Worm (Caenorhabditis elegans): ENCODE data around the gene B0244.16.

The B0244.16 gene

DNA sequence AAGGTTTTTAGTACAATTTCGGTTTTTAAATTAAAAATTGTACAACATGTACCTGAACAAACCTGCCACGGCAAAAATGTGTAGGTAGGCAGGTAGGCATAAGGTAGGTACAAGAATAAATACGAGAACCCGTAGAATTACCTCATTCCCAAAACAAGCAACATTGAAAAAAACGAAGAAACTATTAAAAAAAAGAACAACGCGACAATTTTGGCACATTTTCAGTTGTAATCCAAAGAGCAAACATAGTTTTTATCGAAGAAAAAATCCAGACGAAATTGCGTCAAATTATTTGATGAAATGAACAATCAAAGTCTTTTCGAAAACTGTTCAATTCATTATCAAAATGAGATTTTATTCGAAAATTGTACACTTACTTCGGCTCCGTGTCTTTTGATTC is at the start of gene B0244.16:
TSS of gene B0244.16 (plus strand) at position 301 of the 400 bp plus-strand sequence.
- TF ChIP-seq ZK546.5 (tag; optimal IDR thresholded peaks at IDR 0.05) = no peak
- no peak for TF ChIP-seq lin-39 (tag; optimal IDR thresholded peaks at IDR 0.05)
- TF ChIP-seq lin-13 (GFP tag; optimal IDR thresholded peaks at IDR 0.05) = no peak
- no peak for TF ChIP-seq C34F6.9 (tag; optimal IDR thresholded peaks at IDR 0.05)

DNA sequence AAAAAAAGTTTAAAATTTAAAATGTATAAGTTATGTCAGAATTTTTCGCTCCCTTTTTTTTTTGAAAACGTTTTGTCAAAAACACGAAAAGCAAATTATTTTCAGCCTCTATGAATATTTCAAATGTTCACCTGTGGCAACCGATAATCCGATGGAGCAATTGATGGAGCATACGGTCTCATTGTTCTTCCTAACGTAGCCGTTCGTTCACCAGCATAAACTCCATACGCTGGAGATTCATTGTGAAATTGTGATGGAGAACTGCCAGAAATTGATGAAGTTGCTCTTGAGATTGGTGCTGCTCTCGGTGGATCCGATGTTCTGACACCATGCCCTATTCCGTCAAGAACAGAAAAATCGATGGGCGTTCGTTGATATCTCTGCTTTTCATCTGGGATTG is 48.9 kb upstream of the B0244.16 start:
- TF ChIP-seq lin-13 (GFP tag; optimal IDR thresholded peaks at IDR 0.05) (no peak), R02D3.7 (tag; optimal IDR thresholded peaks at IDR 0.05) (no peak), aly-2 (tag; optimal IDR thresholded peaks at IDR 0.05) (no peak), lin-39 (tag; optimal IDR thresholded peaks at IDR 0.05) (no peak), peb-1 (tag; optimal IDR thresholded peaks at IDR 0.05) (no peak), nhr-129 (tag; optimal IDR thresholded peaks at IDR 0.05) (no peak)

DNA sequence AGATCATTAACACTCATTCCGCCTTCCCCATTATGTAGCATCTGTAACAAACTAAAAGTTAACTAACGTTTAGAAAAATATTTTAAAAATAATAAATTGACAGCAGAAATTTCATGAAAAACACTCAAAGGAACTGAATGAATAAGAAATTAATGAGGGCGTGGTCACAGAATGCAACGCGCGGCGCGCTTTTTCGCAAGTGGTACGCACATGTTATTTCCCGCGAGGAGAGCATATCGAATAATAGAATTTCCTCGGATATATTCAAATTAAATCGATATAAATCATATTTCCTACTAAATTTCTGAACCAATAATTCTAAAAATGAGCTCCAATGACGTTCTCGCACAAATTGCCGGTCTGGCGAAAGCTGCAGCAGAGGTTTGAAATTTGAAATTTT is 48.1 kb upstream of the B0244.16 start, which contains the start of the genes abi-1 and arle-14:
TSS of gene abi-1 (minus strand) at position 51 of the 400 bp plus-strand sequence.
TSS of gene arle-14 (plus strand) at position 217 of the 400 bp plus-strand sequence.
- TF ChIP-seq lsy-2 (tag; optimal IDR thresholded peaks at IDR 0.05) (peak in 1 of 2 experiments; percentile 30), unc-55 (GFP tag; optimal IDR thresholded peaks at IDR 0.05) (peak; percentile 59), lin-11 (tag; optimal IDR thresholded peaks at IDR 0.05) (peak; percentile 14), C34F6.9 (tag; optimal IDR thresholded peaks at IDR 0.05) (peak; percentile 27), lin-39 (tag; optimal IDR thresholded peaks at IDR 0.05) (no peak), nhr-129 (tag; optimal IDR thresholded peaks at IDR 0.05) (peak; percentile 6)

DNA sequence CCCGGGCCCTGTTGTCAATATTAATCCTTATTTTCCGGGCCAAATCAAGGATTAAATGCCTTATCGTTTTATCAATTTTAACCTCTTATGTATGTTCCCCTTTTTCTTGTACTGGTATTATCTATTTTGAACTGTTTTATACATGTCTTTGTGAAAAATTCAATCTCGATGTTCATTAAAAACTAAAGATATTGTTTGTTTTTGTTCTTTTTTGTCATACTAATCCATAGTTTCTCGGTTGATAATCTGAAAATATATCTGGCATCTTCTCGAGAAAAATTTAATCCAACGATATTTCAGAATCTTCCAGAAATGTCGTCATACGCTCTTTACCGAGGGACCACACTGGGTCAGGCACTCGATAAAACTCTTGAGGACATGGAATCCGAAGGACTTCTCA is 47.0 kb upstream of the B0244.16 start, which contains the start of gene B0336.13:
TSS of gene B0336.13 (plus strand) at position 301 of the 400 bp plus-strand sequence.
- TF ChIP-seq nhr-21 (tag; optimal IDR thresholded peaks at IDR 0.05) (no peak), ceh-16 (tag; optimal IDR thresholded peaks at IDR 0.05) (no peak)

DNA sequence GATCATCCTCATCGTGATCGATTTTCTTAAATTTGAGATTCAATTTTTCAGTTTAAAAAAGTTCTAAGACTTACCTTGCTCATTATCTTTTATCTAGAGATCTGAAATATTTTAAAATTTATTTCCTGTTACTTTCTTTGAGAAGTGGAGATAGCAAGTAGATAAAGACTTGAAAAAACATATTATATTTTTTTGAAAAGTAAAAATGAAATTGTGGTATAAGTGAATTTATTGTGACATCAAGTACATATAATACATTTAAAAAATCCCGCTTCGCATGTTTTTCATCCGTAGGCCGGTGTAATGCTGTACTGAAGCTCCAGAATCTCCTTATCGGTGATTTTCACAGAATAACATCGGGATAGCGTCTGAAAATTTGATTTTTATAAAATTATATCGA is 43.5 kb upstream of the B0244.16 start, which contains the start of gene B0336.7:
TSS of gene B0336.7 (minus strand) at position 101 of the 400 bp plus-strand sequence.
- no peak for TF ChIP-seq snpc-4 (tag; optimal IDR thresholded peaks at IDR 0.05)
- no peak for TF ChIP-seq sem-4 (tag; optimal IDR thresholded peaks at IDR 0.05)
- no peak for TF ChIP-seq C34F6.9 (tag; optimal IDR thresholded peaks at IDR 0.05)
- no peak for TF ChIP-seq F13H6.1 (tag; optimal IDR thresholded peaks at IDR 0.05)
- TF ChIP-seq nhr-10 (tag; optimal IDR thresholded peaks at IDR 0.05) = no peak
- no peak for TF ChIP-seq ztf-4 (tag; optimal IDR thresholded peaks at IDR 0.05)
- no peak for TF ChIP-seq gmeb-1 (tag; optimal IDR thresholded peaks at IDR 0.05)
- no peak for TF ChIP-seq nhr-237 (tag; optimal IDR thresholded peaks at IDR 0.05)
- no peak for TF ChIP-seq unc-62 (GFP tag; optimal IDR thresholded peaks at IDR 0.05)
- no peak for TF ChIP-seq nhr-129 (tag; optimal IDR thresholded peaks at IDR 0.05)
- no peak for TF ChIP-seq unc-55 (GFP tag; optimal IDR thresholded peaks at IDR 0.05)
- TF ChIP-seq crh-2 (tag; optimal IDR thresholded peaks at IDR 0.05) = no peak
- no peak for TF ChIP-seq lin-13 (GFP tag; optimal IDR thresholded peaks at IDR 0.05)
- no peak for TF ChIP-seq egl-27 (tag; optimal IDR thresholded peaks at IDR 0.05)
- TF ChIP-seq ama-1 (optimal IDR thresholded peaks at IDR 0.05) = no peak
- no peak for TF ChIP-seq R02D3.7 (tag; optimal IDR thresholded peaks at IDR 0.05)
- TF ChIP-seq nhr-77 (tag; optimal IDR thresholded peaks at IDR 0.05) = no peak

DNA sequence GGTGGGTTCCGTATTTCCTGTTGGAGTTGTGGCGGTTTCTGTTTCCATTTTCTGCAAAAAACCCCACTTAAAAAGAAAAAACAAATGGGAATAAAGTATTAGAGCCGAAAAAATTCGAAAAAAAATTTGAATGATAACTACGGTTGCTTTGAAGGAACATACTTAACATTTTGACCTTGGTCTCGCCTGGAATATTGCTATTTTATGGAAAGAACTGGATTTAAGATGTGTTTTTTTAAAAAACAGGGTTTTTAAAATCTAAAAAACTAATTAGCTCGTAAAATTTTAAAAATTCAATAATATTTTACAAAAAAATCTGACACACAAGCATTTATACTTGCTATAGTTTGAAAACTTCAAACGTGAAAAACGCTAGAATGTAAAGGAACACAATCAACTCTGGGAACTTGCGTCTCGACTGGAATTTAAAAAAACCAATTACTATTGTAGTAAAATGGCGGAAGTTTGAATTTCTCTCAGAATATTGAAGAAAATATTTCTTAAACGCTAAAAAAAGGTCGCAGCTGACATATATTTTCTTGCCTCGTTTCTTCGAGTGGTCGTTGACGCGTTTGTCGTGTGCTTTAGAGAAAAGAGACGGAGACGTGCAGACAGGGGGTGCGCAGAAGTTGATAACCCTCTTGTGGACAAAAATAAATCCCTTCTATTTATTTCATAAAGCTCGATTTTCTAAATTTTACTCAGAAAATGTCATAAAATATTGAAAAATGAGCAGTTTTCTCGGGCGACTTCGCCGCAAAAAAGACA is 42.6 kb upstream of the B0244.16 start, which contains the start of the genes lgg-3 and rgs-5:
TSS of gene lgg-3 (minus strand) at position 51 of the 768 bp plus-strand sequence.
TSS of gene rgs-5 (plus strand) at position 593 of the 768 bp plus-strand sequence.
- TF ChIP-seq unc-62 (GFP tag; optimal IDR thresholded peaks at IDR 0.05) (no peak), ztf-4 (tag; optimal IDR thresholded peaks at IDR 0.05) (no peak), gmeb-1 (tag; optimal IDR thresholded peaks at IDR 0.05) (no peak), ZK546.5 (tag; optimal IDR thresholded peaks at IDR 0.05) (no peak), nhr-12 (tag; optimal IDR thresholded peaks at IDR 0.05) (no peak), lin-13 (GFP tag; optimal IDR thresholded peaks at IDR 0.05) (peak; percentile 50), elt-3 (tag; optimal IDR thresholded peaks at IDR 0.05) (no peak), lsy-2 (tag; optimal IDR thresholded peaks at IDR 0.05) (peak; percentile 1 to 65), nhr-77 (tag; optimal IDR thresholded peaks at IDR 0.05) (no peak), ama-1 (optimal IDR thresholded peaks at IDR 0.05) (no peak), lin-11 (tag; optimal IDR thresholded peaks at IDR 0.05) (no peak), lin-39 (tag; optimal IDR thresholded peaks at IDR 0.05) (no peak), sma-9 (GFP tag; optimal IDR thresholded peaks at IDR 0.05) (no peak), sma-9 (tag; optimal IDR thresholded peaks at IDR 0.05) (no peak), aly-2 (tag; optimal IDR thresholded peaks at IDR 0.05) (no peak), nhr-10 (tag; optimal IDR thresholded peaks at IDR 0.05) (no peak), zag-1 (tag; optimal IDR thresholded peaks at IDR 0.05) (no peak), F13H6.1 (tag; optimal IDR thresholded peaks at IDR 0.05) (no peak), nhr-23 (tag; optimal IDR thresholded peaks at IDR 0.05) (no peak), alr-1 (tag; optimal IDR thresholded peaks at IDR 0.05) (no peak), mdl-1 (tag; optimal IDR thresholded peaks at IDR 0.05) (no peak), Y55F3AM.14 (GFP tag; optimal IDR thresholded peaks at IDR 0.05) (no peak), fos-1 (tag; optimal IDR thresholded peaks at IDR 0.05) (peak; percentile 24), nhr-237 (tag; optimal IDR thresholded peaks at IDR 0.05) (no peak), nhr-129 (tag; optimal IDR thresholded peaks at IDR 0.05) (peak; percentile 52), ceh-16 (tag; optimal IDR thresholded peaks at IDR 0.05) (no peak), crh-2 (tag; optimal IDR thresholded peaks at IDR 0.05) (peak; percentile 53), unc-39 (tag; optimal IDR thresholded peaks at IDR 0.05) (no peak), C34F6.9 (tag; optimal IDR thresholded peaks at IDR 0.05) (peak; percentile 56), dmd-4 (tag; optimal IDR thresholded peaks at IDR 0.05) (no peak), egl-27 (tag; optimal IDR thresholded peaks at IDR 0.05) (no peak), nhr-6 (tag; optimal IDR thresholded peaks at IDR 0.05) (no peak)

Data from whole organism, L2 larva.